Worm (Caenorhabditis elegans): ENCODE results near the gene spe-44.

ce11 chrIV:12417536-12418195 is 36.3 kb downstream of the spe-44 start, which contains the start of gene F08G5.3:
- TF ChIP-seq lsy-2 (tag; optimal IDR thresholded peaks at IDR 0.05) (no peak), nhr-76 (tag; optimal IDR thresholded peaks at IDR 0.05) (no peak), lin-13 (tag; optimal IDR thresholded peaks at IDR 0.05) (no peak), sptf-1 (tag; optimal IDR thresholded peaks at IDR 0.05) (peak; percentile 31)
